Fruit fly (Drosophila melanogaster): ENCODE data around the gene Mkp.

Mkp gene

DNA sequence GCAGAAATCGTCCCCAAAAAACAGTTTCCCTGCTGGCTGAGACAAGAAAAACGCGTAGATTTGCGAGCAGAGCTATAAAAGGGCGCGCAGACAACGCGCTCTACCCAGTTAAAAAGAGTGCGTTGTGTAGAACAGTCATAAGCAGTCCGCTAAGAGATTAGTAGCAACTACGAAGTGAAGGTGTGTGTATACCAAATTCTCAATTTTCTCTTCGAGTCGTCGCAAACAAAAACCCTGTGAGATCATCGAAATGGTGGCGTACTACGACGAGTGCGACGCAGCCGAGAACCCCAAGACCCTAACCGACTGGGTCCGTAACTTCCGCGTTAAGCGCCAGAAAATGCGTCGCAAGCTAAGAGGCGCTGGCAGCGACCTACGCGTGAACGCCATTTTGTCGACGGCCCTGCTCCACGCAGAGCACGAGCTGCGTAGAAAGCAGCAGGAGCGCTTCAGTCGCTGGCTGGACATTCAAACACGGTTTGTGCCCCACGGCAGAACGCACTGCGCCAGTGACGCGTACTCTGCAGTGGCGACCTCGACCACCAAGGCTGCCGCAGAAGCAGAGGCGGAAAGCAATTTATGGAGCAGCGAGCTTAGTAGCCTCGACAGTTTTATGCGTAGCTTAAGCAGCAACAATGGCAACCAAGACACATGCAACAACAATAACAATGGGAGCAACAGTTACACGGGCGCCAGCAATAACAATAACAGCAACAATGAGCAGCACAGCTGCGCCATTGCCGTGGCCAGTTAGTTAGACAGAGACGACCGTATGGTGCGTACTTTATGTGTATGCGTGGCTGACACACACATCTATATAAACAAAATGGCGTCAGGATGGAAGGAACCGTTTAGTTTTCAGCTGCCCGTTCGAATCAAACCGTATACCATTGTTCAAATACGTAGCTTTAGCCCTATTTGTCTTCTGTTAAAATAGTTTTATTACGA lies 39.9 kb upstream of the Mkp start:
- TF ChIP-seq CG8632 (GFP tag; optimal IDR thresholded peaks at IDR 0.05), result peak; percentile 1
- no peak for TF ChIP-seq spab (GFP tag; optimal IDR thresholded peaks at IDR 0.05)
- TF ChIP-seq CG8119 (GFP tag; IDR thresholded peaks at IDR 0.05), result 0 out of 3 replicates have a peak, but pooled peaks have one; percentile 23
- TF ChIP-seq dsx (GFP tag; optimal IDR thresholded peaks at IDR 0.05; ENCODE audit: poor library complexity, severe bottlenecking), result peak; percentile 63
- TF ChIP-seq net (GFP tag; optimal IDR thresholded peaks at IDR 0.05), result no peak
- TF ChIP-seq CG16779 (tag; optimal IDR thresholded peaks at IDR 0.05), result no peak
- peak; percentile 2 for TF ChIP-seq CG6808 (GFP tag; optimal IDR thresholded peaks at IDR 0.05)
- TF ChIP-seq ss (GFP tag; optimal IDR thresholded peaks at IDR 0.05), result no peak
- TF ChIP-seq vri (GFP tag; optimal IDR thresholded peaks at IDR 0.05), result peak; percentile 41
- peak; percentile 26 for TF ChIP-seq CG7368 (GFP tag; optimal IDR thresholded peaks at IDR 0.05)
- peak; percentile 1 for TF ChIP-seq Met (GFP tag; optimal IDR thresholded peaks at IDR 0.05)
- peak; percentile 39; the same call in 1 of the 3 replicates for TF ChIP-seq CG6163 (GFP tag; IDR thresholded peaks at IDR 0.05)
- TF ChIP-seq Sox14 (GFP tag; optimal IDR thresholded peaks at IDR 0.05), result peak; percentile 71
- peak; percentile 41 for TF ChIP-seq CG9139 (GFP tag; optimal IDR thresholded peaks at IDR 0.05)
- peak; percentile 59 for TF ChIP-seq Eip78C (GFP tag)
- TF ChIP-seq eg (GFP tag; IDR thresholded peaks at IDR 0.05), result peak; percentile 42; the same call in 2 of the 3 replicates
- no peak for TF ChIP-seq CG6792 (GFP tag; optimal IDR thresholded peaks at IDR 0.05)
- no peak for TF ChIP-seq CG6276 (GFP tag; optimal IDR thresholded peaks at IDR 0.05)
- TF ChIP-seq Sox15 (GFP tag; optimal IDR thresholded peaks at IDR 0.05), result no peak
- peak; percentile 15 for TF ChIP-seq topi (GFP tag; optimal IDR thresholded peaks at IDR 0.05)
- peak; percentile 8; the same call in 1 of the 2 replicates for TF ChIP-seq CG15336 (GFP tag; IDR thresholded peaks at IDR 0.05)
- no peak for TF ChIP-seq Ets96B (tag; optimal IDR thresholded peaks at IDR 0.05)
- no peak for TF ChIP-seq Hr4 (GFP tag; optimal IDR thresholded peaks at IDR 0.05)
- TF ChIP-seq dac (GFP tag; optimal IDR thresholded peaks at IDR 0.05), result no peak
- TF ChIP-seq CG1621 (tag; optimal IDR thresholded peaks at IDR 0.05), result peak; percentile 62
- peak; percentile 4 for TF ChIP-seq fkh (GFP tag; optimal IDR thresholded peaks at IDR 0.05)
- TF ChIP-seq svp (GFP tag), result peak; percentile 80

DNA sequence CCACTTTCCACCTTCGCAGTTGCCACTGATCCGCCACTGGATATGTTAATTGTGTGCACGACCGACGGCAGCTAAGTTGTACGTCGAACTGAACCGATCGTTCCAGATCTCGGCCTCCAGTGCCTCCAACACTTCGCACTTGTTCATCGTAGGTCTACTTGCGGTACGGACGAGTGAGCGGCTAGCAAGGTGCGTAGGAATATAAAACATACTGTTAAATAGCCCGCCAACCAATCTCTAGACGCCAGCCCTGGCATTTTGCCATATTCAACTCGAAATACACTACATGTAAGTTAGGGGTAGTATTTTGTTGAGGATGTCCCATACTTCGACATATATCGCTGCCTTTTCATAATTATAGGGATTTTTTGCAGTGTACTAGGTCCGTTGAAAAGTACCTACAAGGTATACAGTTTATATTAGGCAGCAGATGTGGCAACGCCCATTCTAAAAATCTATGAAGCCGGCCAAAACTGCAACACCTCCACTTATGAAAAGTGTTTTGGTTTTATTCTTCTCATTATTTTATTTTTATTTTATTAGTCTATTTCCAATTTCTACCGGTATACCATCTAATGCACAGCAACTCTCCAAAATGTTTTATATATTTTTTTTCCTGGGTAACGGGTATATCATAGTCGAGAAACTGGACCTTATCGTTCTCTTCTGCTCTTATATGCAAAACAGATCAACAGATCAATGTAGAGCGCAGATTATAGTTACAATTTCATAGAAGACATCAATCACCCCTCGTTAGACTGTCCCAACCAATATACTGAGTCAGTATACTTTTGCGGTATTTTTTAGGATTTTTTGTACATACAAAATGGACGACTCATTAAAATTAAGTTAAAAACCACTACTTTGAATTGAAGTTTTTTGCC lies 38.9 kb upstream of the Mkp start, which contains the start of the genes pyx and CG33229:
pyx (minus strand) TSS at position 51 of the 884 bp plus-strand sequence.
CG33229 (plus strand) TSS at position 834 of the 884 bp plus-strand sequence.
- TF ChIP-seq CG10669 (GFP tag; optimal IDR thresholded peaks at IDR 0.05), result peak; percentile 72
- TF ChIP-seq Ets21C (GFP tag; optimal IDR thresholded peaks at IDR 0.05), result peak; percentile 86
- peak; percentile 78 for TF ChIP-seq achi (GFP tag; optimal IDR thresholded peaks at IDR 0.05)
- peak; percentile 88 for TF ChIP-seq acj6 (GFP tag; optimal IDR thresholded peaks at IDR 0.05)
- TF ChIP-seq CG4318 (GFP tag; optimal IDR thresholded peaks at IDR 0.05), result no peak
- TF ChIP-seq fkh (GFP tag; optimal IDR thresholded peaks at IDR 0.05), result no peak
- TF ChIP-seq Hr38 (GFP tag; optimal IDR thresholded peaks at IDR 0.05), result no peak
- peak; percentile 75 for TF ChIP-seq CG34406 (GFP tag; optimal IDR thresholded peaks at IDR 0.05)
- peak; percentile 82 for TF ChIP-seq Met (GFP tag; optimal IDR thresholded peaks at IDR 0.05)
- TF ChIP-seq Eip93F (GFP tag; optimal IDR thresholded peaks at IDR 0.05), result peak; percentile 79
- peak; percentile 88 for TF ChIP-seq esn (GFP tag; optimal IDR thresholded peaks at IDR 0.05)
- TF ChIP-seq CG6276 (GFP tag; optimal IDR thresholded peaks at IDR 0.05), result peak; percentile 74
- TF ChIP-seq net (GFP tag; optimal IDR thresholded peaks at IDR 0.05), result peak; percentile 77
- TF ChIP-seq lz (GFP tag; optimal IDR thresholded peaks at IDR 0.05), result peak; percentile 88
- TF ChIP-seq Eip78C (GFP tag), result peak; percentile 91
- peak; percentile 74 for TF ChIP-seq CG8119 (GFP tag; IDR thresholded peaks at IDR 0.05)
- peak; percentile 67 for TF ChIP-seq dsx (GFP tag; optimal IDR thresholded peaks at IDR 0.05; ENCODE audit: poor library complexity, severe bottlenecking)
- TF ChIP-seq ss (GFP tag; optimal IDR thresholded peaks at IDR 0.05), result peak; percentile 12 to 44
- TF ChIP-seq Lpt (GFP tag; optimal IDR thresholded peaks at IDR 0.05), result peak; percentile 65
- TF ChIP-seq Smox (GFP tag; optimal IDR thresholded peaks at IDR 0.05), result peak; percentile 78
- TF ChIP-seq CG10631 (GFP tag; optimal IDR thresholded peaks at IDR 0.05), result peak; percentile 86
- peak; percentile 56 for TF ChIP-seq spab (GFP tag; optimal IDR thresholded peaks at IDR 0.05)
- TF ChIP-seq CG8319 (GFP tag; optimal IDR thresholded peaks at IDR 0.05), result peak; percentile 57
- TF ChIP-seq fd85E (GFP tag; optimal IDR thresholded peaks at IDR 0.05), result no peak
- TF ChIP-seq CG7368 (GFP tag; optimal IDR thresholded peaks at IDR 0.05), result no peak
- peak; percentile 85 for TF ChIP-seq topi (GFP tag; optimal IDR thresholded peaks at IDR 0.05)
- peak; percentile 81 for TF ChIP-seq CG6163 (GFP tag; IDR thresholded peaks at IDR 0.05)
- peak; percentile 78 for TF ChIP-seq CG3919 (GFP tag; optimal IDR thresholded peaks at IDR 0.05)
- peak; percentile 74 for TF ChIP-seq CG6792 (GFP tag; optimal IDR thresholded peaks at IDR 0.05)
- TF ChIP-seq Eip75B (GFP tag; optimal IDR thresholded peaks at IDR 0.05), result peak; percentile 79
- peak; percentile 87 for TF ChIP-seq OdsH (GFP tag; optimal IDR thresholded peaks at IDR 0.05)
